Worm (Caenorhabditis elegans) whole organism, L2 larva: ENCODE measurements around the gene C17G10.1.
A peak's percentile ranks its signal among the peaks of the same experiment; 100 is the strongest.
"Not testable (repeated sequence)": the region's sequence is repeated elsewhere in the genome, so short reads cannot be mapped to it uniquely, and the experiment has no call there.

Source experiments
- C34F6.9 ChIP-seq: fragments of 150-350 bp; optimal IDR thresholded peaks from 2 replicates; lab custom pipeline; 2014; ENCODE audit warnings: missing biosample characterization, missing genetic modification characterization
- F13H6.1 ChIP-seq: sonication (generic microtip); optimal IDR thresholded peaks from 2 replicates; lab custom pipeline; 2016; ENCODE audit warnings: missing genetic modification characterization, missing compliant biosample characterization
- R02D3.7 ChIP-seq: fragments of 150-350 bp; optimal IDR thresholded peaks from 2 replicates; lab custom pipeline; 2014; ENCODE audit warnings: missing biosample characterization, missing genetic modification characterization
- ZK546.5 ChIP-seq: sonication (generic microtip); optimal IDR thresholded peaks from 2 replicates; lab custom pipeline; 2017; ENCODE audit warnings: missing biosample characterization, missing genetic modification characterization
- alr-1 ChIP-seq: fragments of 150-350 bp; optimal IDR thresholded peaks from 2 replicates; lab custom pipeline; 2014; ENCODE audit warnings: missing biosample characterization, missing genetic modification characterization
- ama-1 ChIP-seq: fragments of 150-350 bp; optimal IDR thresholded peaks from 2 replicates; lab custom pipeline; 2018; ENCODE audit warnings: inconsistent platforms
- blmp-1 ChIP-seq: sonication (generic microtip); optimal IDR thresholded peaks from 2 replicates; lab custom pipeline; 2017; ENCODE audit warnings: missing genetic modification characterization, mild to moderate bottlenecking, missing compliant biosample characterization, antibody characterized with exemption, moderate library complexity; ENCODE audit not compliant: insufficient read depth
- ceh-82 ChIP-seq: fragments of 150-350 bp; optimal IDR thresholded peaks from 2 replicates; lab custom pipeline; 2014; ENCODE audit warnings: missing biosample characterization, missing genetic modification characterization
- egl-27 ChIP-seq: sonication (generic microtip); optimal IDR thresholded peaks from 3 replicates; lab custom pipeline; 2017; ENCODE audit warnings: missing biosample characterization, missing genetic modification reagents, missing genetic modification characterization
- elt-1 ChIP-seq: fragments of 150-350 bp; optimal IDR thresholded peaks from 2 replicates; lab custom pipeline; 2014; ENCODE audit warnings: missing biosample characterization, missing genetic modification characterization
- fos-1 ChIP-seq: fragments of 150-350 bp; optimal IDR thresholded peaks from 2 replicates; lab custom pipeline; 2014; ENCODE audit warnings: missing biosample characterization, missing genetic modification characterization
- gmeb-1 ChIP-seq: fragments of 150-350 bp; optimal IDR thresholded peaks from 2 replicates; lab custom pipeline; 2014; ENCODE audit warnings: missing biosample characterization, missing genetic modification characterization
- lin-11 ChIP-seq: fragments of 150-350 bp; sonication (generic microtip); optimal IDR thresholded peaks from 2 replicates; lab custom pipeline; 2014; ENCODE audit warnings: missing biosample characterization, missing genetic modification characterization, inconsistent platforms, mixed read lengths
- lin-39 ChIP-seq: fragments of 150-350 bp; optimal IDR thresholded peaks from 2 replicates; lab custom pipeline; 2014; ENCODE audit warnings: missing biosample characterization, missing genetic modification reagents, missing genetic modification characterization
- lsy-2 ChIP-seq, 2 experiments: fragments of 150-350 bp in 1 of 2; sonication (generic microtip) in 1 of 2; optimal IDR thresholded peaks; 2 replicates each; lab custom pipeline; 2014 to 2017; ENCODE audit warnings: missing biosample characterization in 2 of 2, missing genetic modification characterization in 2 of 2
- mab-5 ChIP-seq: fragments of 150-350 bp; optimal IDR thresholded peaks from 2 replicates; lab custom pipeline; 2014; ENCODE audit warnings: missing biosample characterization, missing genetic modification characterization
- mbf-1 ChIP-seq: sonication (generic microtip); optimal IDR thresholded peaks from 2 replicates; lab custom pipeline; 2017; ENCODE audit warnings: missing biosample characterization, missing genetic modification characterization
- nhr-10 ChIP-seq: sonication (generic microtip); optimal IDR thresholded peaks from 2 replicates; lab custom pipeline; 2017; ENCODE audit warnings: missing biosample characterization, missing genetic modification characterization
- nhr-11 ChIP-seq: fragments of 150-350 bp; optimal IDR thresholded peaks from 2 replicates; lab custom pipeline; 2014; ENCODE audit warnings: missing biosample characterization, missing genetic modification characterization
- nhr-12 ChIP-seq: fragments of 150-350 bp; optimal IDR thresholded peaks from 2 replicates; lab custom pipeline; 2014; ENCODE audit warnings: missing biosample characterization, missing genetic modification characterization
- nhr-129 ChIP-seq: fragments of 150-350 bp; optimal IDR thresholded peaks from 2 replicates; lab custom pipeline; 2014; ENCODE audit warnings: missing biosample characterization, missing genetic modification characterization
- nhr-23 ChIP-seq: fragments of 150-350 bp; optimal IDR thresholded peaks from 2 replicates; lab custom pipeline; 2014; ENCODE audit warnings: missing biosample characterization, missing genetic modification reagents, missing genetic modification characterization
- nhr-237 ChIP-seq: fragments of 150-350 bp; optimal IDR thresholded peaks from 2 replicates; lab custom pipeline; 2014; ENCODE audit warnings: missing biosample characterization, missing genetic modification characterization
- sem-4 ChIP-seq: fragments of 150-350 bp; optimal IDR thresholded peaks from 2 replicates; lab custom pipeline; 2014; ENCODE audit warnings: missing biosample characterization, missing genetic modification reagents, missing genetic modification characterization
- skn-1 ChIP-seq: sonication (generic microtip); optimal IDR thresholded peaks from 2 replicates; lab custom pipeline; 2017; ENCODE audit warnings: missing biosample characterization, missing genetic modification characterization
- sma-9 ChIP-seq, 2 experiments: fragments of 150-350 bp in 1 of 2; sonication (generic microtip) in 1 of 2; optimal IDR thresholded peaks; 2 replicates each; lab custom pipeline; 2014 to 2016; ENCODE audit warnings: missing genetic modification characterization in 2 of 2, mild to moderate bottlenecking in 1 of 2, missing biosample characterization in 1 of 2, missing compliant biosample characterization in 1 of 2, missing genetic modification reagents in 1 of 2, moderate library complexity in 1 of 2
- snpc-4 ChIP-seq: fragments of 150-350 bp; optimal IDR thresholded peaks from 2 replicates; lab custom pipeline; 2014; ENCODE audit warnings: missing biosample characterization, missing genetic modification characterization
- unc-39 ChIP-seq: fragments of 150-350 bp; optimal IDR thresholded peaks from 2 replicates; lab custom pipeline; 2014; ENCODE audit warnings: missing biosample characterization, missing genetic modification characterization
- unc-55 ChIP-seq: fragments of 150-350 bp; sonication (generic microtip); optimal IDR thresholded peaks from 3 replicates; lab custom pipeline; 2014; ENCODE audit warnings: missing biosample characterization, missing genetic modification reagents, missing genetic modification characterization
- ztf-1 ChIP-seq: fragments of 200-800 bp; sonication (Bioruptor generic); conservative IDR thresholded peaks from 2 replicates; pipeline ENCODE4 v1.3.6; 2022; ENCODE audit warnings: missing genetic modification characterization, missing compliant biosample characterization
- ztf-11 ChIP-seq: sonication (generic microtip); optimal IDR thresholded peaks from 2 replicates; lab custom pipeline; 2017; ENCODE audit warnings: missing biosample characterization, missing genetic modification characterization
- ztf-4 ChIP-seq: fragments of 150-350 bp; optimal IDR thresholded peaks from 2 replicates; lab custom pipeline; 2014; ENCODE audit warnings: missing biosample characterization, missing genetic modification characterization

Gene C17G10.1

DNA sequence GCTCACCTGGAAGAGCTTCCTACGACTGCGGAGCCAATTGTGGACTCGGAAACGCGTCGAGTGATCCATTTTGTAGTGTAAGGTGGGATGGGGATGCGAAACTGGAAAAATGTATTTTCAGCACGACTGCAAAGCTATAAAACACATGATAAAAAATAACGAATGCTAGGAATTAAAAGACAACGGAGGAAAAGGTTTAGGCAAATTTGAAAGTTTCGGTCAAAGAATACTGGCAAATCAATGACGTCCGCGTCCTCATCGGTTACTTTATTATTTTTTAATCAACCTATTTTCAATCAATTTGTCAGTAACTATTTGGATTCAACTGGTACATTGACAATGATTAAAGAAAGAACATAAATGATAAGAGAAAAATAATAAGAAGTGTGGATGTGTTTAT is 11.4 kb downstream of the C17G10.1 start, which contains the start of gene C17G10.7:
Gene C17G10.7, minus strand, starts transcription at position 101 of the 400 bp plus-strand sequence.
- no peak for TF ChIP-seq lsy-2 (tag; optimal IDR thresholded peaks at IDR 0.05; lab: Kevin White, UChicago)
- no peak for TF ChIP-seq unc-39 (tag; lab: Kevin White, UChicago)
- no peak for TF ChIP-seq skn-1 (tag; lab: Kevin White, UChicago)
- no peak for TF ChIP-seq sma-9 (GFP tag; optimal IDR thresholded peaks at IDR 0.05; lab: Kevin White, UChicago)
- TF ChIP-seq sma-9 (tag; optimal IDR thresholded peaks at IDR 0.05; lab: Kevin White, UChicago), result no peak
- no peak for TF ChIP-seq nhr-11
- TF ChIP-seq snpc-4 (tag; lab: Kevin White, UChicago), result no peak

DNA sequence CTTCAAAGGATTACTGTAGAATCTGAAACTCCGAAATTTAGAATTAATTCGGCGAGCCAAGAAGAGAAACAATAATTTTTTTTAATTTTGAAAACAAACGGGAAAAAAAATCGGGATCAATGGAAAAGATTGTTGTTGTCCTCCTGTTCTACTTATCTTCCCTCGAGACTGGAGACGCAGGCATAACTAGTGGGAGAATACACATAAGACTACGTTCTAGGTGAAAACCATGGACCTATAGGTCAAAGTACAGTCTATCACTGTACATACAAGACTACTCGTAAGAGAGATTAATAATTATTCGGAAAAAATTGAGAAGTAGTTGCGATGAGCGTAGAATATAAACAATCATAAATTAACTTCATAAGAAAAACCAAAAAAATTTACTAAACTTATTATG is 23.0 kb downstream of the C17G10.1 start, which contains the start of gene dhs-6:
Gene dhs-6, minus strand, starts transcription at position 22 of the 400 bp plus-strand sequence.
- TF ChIP-seq fos-1 (tag; lab: Kevin White, UChicago) (peak; percentile 13), skn-1 (tag; lab: Kevin White, UChicago) (no peak), mab-5 (tag; lab: Kevin White, UChicago) (no peak), ama-1 (lab: Kevin White, UChicago) (no peak), sem-4 (no peak), sma-9 (GFP tag; optimal IDR thresholded peaks at IDR 0.05; lab: Kevin White, UChicago) (peak; percentile 32), sma-9 (tag; optimal IDR thresholded peaks at IDR 0.05; lab: Kevin White, UChicago) (no peak), gmeb-1 (tag; lab: Kevin White, UChicago) (no peak)

DNA sequence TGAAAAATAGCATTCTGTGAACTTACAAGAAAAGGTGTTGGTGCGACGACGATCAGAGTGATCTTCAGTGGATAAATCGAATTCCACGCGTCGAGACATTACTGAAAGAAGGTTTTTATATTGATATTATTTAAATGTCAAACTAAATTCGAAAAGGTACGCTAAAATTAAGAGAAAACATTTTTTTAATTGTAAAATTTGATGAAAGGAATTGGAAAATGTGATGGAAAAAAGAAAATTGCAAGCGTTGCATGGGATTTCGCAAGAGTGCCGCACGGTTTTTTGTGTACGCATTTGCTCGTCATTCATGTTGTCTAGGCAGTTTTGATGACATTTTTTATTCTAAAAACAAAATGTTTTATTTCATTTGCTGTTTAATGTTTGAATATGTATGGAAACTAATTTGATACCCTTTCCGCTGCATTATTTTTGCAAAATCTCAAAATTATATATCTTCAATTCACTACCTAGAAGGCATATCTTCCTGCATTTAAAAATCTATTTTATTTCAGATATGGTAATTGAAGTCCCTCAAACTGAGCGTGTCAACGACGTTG is 26.1 kb downstream of the C17G10.1 start, which contains the start of the genes eif-3.L and npl-4.2:
Gene eif-3.L, minus strand, starts transcription at position 101 of the 557 bp plus-strand sequence.
Gene npl-4.2, plus strand, starts transcription at position 507 of the 557 bp plus-strand sequence.
- TF ChIP-seq ama-1 (lab: Kevin White, UChicago); egl-27 (tag; lab: Kevin White, UChicago); ceh-82 (tag; lab: Kevin White, UChicago): not testable (repeated sequence)

DNA sequence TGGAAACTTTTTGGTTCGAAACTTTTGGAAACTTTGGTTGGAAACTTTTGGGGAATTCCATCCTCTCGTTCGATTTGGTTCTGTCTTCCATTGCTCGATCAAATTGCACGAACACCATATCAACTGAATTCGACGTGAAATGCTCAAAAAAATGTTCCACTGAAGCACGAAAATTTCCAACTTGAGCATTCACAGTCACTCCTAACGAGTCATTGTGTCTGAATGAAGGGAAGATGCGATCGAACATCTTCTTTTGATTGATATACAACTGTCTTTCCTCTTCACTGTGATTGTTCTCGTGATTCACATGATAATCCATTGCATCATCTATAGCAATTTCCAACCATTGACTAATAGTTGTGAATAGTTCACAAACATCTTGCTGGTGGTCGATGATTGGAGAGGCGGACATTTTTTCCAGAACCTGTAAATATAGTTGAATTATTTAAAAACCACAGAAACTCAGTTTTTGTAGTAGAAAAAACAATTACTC is 32.0 kb downstream of the C17G10.1 start, which contains the start of gene F59E12.15:
Gene F59E12.15, minus strand, starts transcription at position 51 of the 493 bp plus-strand sequence.
- TF ChIP-seq elt-1 (tag; lab: Kevin White, UChicago), result no peak
- TF ChIP-seq ztf-1, result no peak
- peak; percentile 93 for TF ChIP-seq nhr-129

DNA sequence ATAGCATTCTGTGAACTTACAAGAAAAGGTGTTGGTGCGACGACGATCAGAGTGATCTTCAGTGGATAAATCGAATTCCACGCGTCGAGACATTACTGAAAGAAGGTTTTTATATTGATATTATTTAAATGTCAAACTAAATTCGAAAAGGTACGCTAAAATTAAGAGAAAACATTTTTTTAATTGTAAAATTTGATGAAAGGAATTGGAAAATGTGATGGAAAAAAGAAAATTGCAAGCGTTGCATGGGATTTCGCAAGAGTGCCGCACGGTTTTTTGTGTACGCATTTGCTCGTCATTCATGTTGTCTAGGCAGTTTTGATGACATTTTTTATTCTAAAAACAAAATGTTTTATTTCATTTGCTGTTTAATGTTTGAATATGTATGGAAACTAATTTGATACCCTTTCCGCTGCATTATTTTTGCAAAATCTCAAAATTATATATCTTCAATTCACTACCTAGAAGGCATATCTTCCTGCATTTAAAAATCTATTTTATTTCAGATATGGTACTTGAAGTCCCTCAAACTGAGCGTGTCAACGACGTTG is 34.6 kb downstream of the C17G10.1 start, which contains the start of the genes F59E12.6 and npl-4.1:
Gene F59E12.6, minus strand, starts transcription at position 101 of the 551 bp plus-strand sequence.
Gene npl-4.1, plus strand, starts transcription at position 501 of the 551 bp plus-strand sequence.
- TF ChIP-seq egl-27 (tag; lab: Kevin White, UChicago); alr-1; nhr-237 (tag; lab: Kevin White, UChicago): not testable (repeated sequence)
- TF ChIP-seq, all 48 proteins: peak for 0; not testable (repeated sequence) for 48

DNA sequence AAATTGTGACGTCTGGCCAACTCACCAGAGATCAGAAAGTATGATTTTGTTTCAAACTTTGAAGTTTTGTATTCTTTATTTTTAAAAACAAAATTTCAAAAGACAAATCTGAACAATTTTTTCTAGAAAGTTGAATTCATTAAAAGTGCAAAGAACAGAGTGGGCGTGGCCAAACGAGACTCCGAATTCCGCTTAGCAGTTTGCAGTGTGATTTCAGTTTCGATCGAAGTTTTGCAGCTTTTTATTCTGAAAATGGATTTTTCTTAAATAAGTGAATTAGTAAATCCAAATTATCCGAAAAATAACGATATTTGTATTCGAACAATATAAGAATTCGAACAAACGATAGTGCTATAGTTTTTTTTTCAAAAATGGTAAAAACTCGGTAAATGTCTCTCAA is 37.1 kb downstream of the C17G10.1 start:
- TF ChIP-seq F13H6.1 (tag; lab: Kevin White, UChicago) (no peak), ztf-4 (tag; lab: Kevin White, UChicago) (no peak), gmeb-1 (tag; lab: Kevin White, UChicago) (peak; percentile 13), mbf-1 (tag; lab: Kevin White, UChicago) (no peak), C34F6.9 (tag; lab: Kevin White, UChicago) (peak; percentile 60)

DNA sequence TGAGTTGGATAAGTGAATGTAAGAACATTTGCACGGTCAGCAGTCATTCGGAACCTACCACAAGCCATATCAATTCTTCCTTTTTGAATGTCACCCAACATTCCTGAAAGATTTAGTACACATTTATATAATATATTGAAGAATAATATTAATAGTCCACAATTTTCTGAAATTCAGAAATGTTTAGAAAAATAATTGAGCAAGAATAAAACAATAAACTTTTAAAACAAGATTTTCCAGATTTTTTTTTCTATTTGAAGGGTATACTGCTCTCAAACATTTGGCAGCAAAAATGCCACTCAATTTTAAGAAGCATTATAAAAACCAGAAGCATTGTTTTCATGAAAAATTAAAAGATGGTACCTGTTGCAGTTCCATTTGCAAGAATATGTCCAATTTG is 40.5 kb downstream of the C17G10.1 start, which contains the start of gene F59E12.8:
Gene F59E12.8, minus strand, starts transcription at position 101 of the 400 bp plus-strand sequence.
- TF ChIP-seq lsy-2 (tag; optimal IDR thresholded peaks at IDR 0.05; lab: Kevin White, UChicago) (no peak), ztf-4 (tag; lab: Kevin White, UChicago) (no peak), C34F6.9 (tag; lab: Kevin White, UChicago) (no peak), R02D3.7 (tag; lab: Kevin White, UChicago) (no peak)

DNA sequence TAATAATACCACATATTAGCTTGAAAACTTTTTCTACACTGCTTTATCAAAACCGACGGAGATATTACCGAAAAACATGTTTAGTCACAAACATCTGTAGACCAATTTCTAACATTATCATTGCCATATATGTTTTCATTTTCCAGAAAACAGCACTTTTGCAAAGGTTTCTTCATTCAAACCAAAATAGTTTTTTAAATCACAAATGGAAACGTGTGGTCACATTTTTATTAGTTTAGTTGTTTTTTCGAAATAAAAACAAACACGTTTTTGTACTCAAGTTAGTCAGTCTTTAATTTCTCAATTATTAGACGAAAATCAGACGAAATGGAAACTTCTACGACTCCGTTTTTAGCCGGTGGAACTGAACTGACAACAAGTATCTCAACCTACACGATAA is 41.7 kb downstream of the C17G10.1 start, which contains the start of gene F59E12.3:
Gene F59E12.3, plus strand, starts transcription at position 301 of the 400 bp plus-strand sequence.
- TF ChIP-seq unc-55 (GFP tag; lab: Kevin White, UChicago), result no peak
- TF ChIP-seq ztf-1, result no peak
- TF ChIP-seq lsy-2 (tag; optimal IDR thresholded peaks at IDR 0.05; lab: Kevin White, UChicago), result no peak
- TF ChIP-seq nhr-11, result no peak
- TF ChIP-seq mbf-1 (tag; lab: Kevin White, UChicago), result no peak
- TF ChIP-seq lin-39, result no peak
- no peak for TF ChIP-seq nhr-10
- no peak for TF ChIP-seq skn-1 (tag; lab: Kevin White, UChicago)
- TF ChIP-seq lin-11 (tag; lab: Kevin White, UChicago), result no peak
- no peak for TF ChIP-seq nhr-23
- no peak for TF ChIP-seq blmp-1
- no peak for TF ChIP-seq ztf-11 (tag; lab: Kevin White, UChicago)
- TF ChIP-seq ZK546.5, result no peak
- TF ChIP-seq egl-27 (tag; lab: Kevin White, UChicago), result no peak
- no peak for TF ChIP-seq nhr-12 (tag; lab: Kevin White, UChicago)
- TF ChIP-seq ama-1 (lab: Kevin White, UChicago), result no peak
